Worm (Caenorhabditis elegans) whole organism, L4 larva: ENCODE results near the gene H05C05.2.

Experiments used
- F49E8.2 ChIP-seq: sonication (generic microtip); optimal IDR thresholded peaks from 2 replicates; lab custom pipeline; 2016; ENCODE audit warnings: missing compliant biosample characterization, mild to moderate bottlenecking, missing genetic modification characterization, borderline replicate concordance
- Y105C5A.15 ChIP-seq: fragments of 200-800 bp; sonication (Bioruptor generic); IDR thresholded peaks from 2 replicates; pipeline ENCODE4 v1.3.6; 2022; ENCODE audit warnings: missing genetic modification characterization, missing compliant biosample characterization
- ceh-44 ChIP-seq: fragments of 200-800 bp; sonication (Bioruptor generic); IDR thresholded peaks from 2 replicates; pipeline ENCODE4 v1.3.6; 2022; ENCODE audit warnings: missing genetic modification reagents, missing genetic modification characterization, missing compliant biosample characterization
- ces-1 ChIP-seq: fragments of 150-350 bp; sonication (generic microtip); optimal IDR thresholded peaks from 4 replicates; lab custom pipeline; 2014; ENCODE audit warnings: missing biosample characterization, missing genetic modification reagents, missing genetic modification characterization
- daf-8 ChIP-seq: fragments of 200-800 bp; sonication (Bioruptor generic); IDR thresholded peaks from 2 replicates; pipeline ENCODE4 v1.3.6; 2022; ENCODE audit warnings: missing genetic modification characterization, missing compliant biosample characterization
- fkh-10 ChIP-seq: fragments of 150-350 bp; optimal IDR thresholded peaks from 2 replicates; lab custom pipeline; 2014; ENCODE audit warnings: missing biosample characterization, missing genetic modification reagents, missing genetic modification characterization
- nhr-237 ChIP-seq: sonication (generic microtip); optimal IDR thresholded peaks from 2 replicates; lab custom pipeline; 2017; ENCODE audit warnings: missing biosample characterization, missing genetic modification characterization
- nhr-77 ChIP-seq: fragments of 150-350 bp; optimal IDR thresholded peaks from 2 replicates; lab custom pipeline; 2014; ENCODE audit warnings: missing biosample characterization, missing genetic modification characterization
- snpc-4 ChIP-seq: fragments of 150-350 bp; optimal IDR thresholded peaks from 2 replicates; lab custom pipeline; 2014; ENCODE audit warnings: missing biosample characterization, missing genetic modification characterization
- unc-62 ChIP-seq, 3 experiments: fragments of 150-350 bp in 1 of 3; sonication (generic microtip); optimal IDR thresholded peaks in 2 of 3; peaks in 1 of 3; 1 replicate in 1 of 3; 2 replicates in 2 of 3; lab custom pipeline; 2014 to 2017; ENCODE audit warnings: missing biosample characterization in 3 of 3, missing genetic modification characterization in 3 of 3, missing genetic modification reagents in 3 of 3, missing genotype in 1 of 3
- zfp-3 ChIP-seq: fragments of 200-800 bp; sonication (Bioruptor generic); conservative IDR thresholded peaks from 2 replicates; pipeline ENCODE4 v1.3.6; 2022; ENCODE audit warnings: missing genetic modification reagents, missing genetic modification characterization, missing compliant biosample characterization
- zip-2 ChIP-seq: fragments of 150-350 bp; optimal IDR thresholded peaks from 2 replicates; lab custom pipeline; 2014; ENCODE audit warnings: missing biosample characterization, missing genetic modification characterization

ce11 chrIII:2947251-2947650 lies 18.2 kb downstream of the H05C05.2 start:
- TF ChIP-seq daf-8 (GFP tag; lab: Robert Waterston, UW) (no peak), ceh-44 (GFP tag; lab: Robert Waterston, UW) (no peak), Y105C5A.15 (no peak), unc-62 (GFP tag; optimal IDR thresholded peaks at IDR 0.05 in 1 of 2; lab: Kevin White, UChicago) (no peak), unc-62 (tag; optimal IDR thresholded peaks at IDR 0.05; lab: Kevin White, UChicago) (no peak), ces-1 (GFP tag; lab: Kevin White, UChicago) (no peak), zfp-3 (GFP tag; lab: Robert Waterston, UW) (no peak), fkh-10 (GFP tag; lab: Kevin White, UChicago) (no peak), nhr-237 (no peak), snpc-4 (no peak), F49E8.2 (tag; lab: Kevin White, UChicago) (no peak), zip-2 (tag; lab: Kevin White, UChicago) (no peak), nhr-77 (no peak)
